Fruit fly (Drosophila melanogaster): ENCODE data around the gene Ndc80.

Gene Ndc80

dm6 chrX:13615992-13616391 is 4.1 kb upstream of the Ndc80 start (continued):
- TF ChIP-seq sr (GFP tag; IDR thresholded peaks at IDR 0.05) (0 out of 3 replicates have a peak, but pooled peaks have one; percentile 13), Kr (GFP tag; optimal IDR thresholded peaks at IDR 0.05) (no peak), Rfx (GFP tag; IDR thresholded peaks at IDR 0.05) (no peak), sqz (GFP tag; optimal IDR thresholded peaks at IDR 0.05) (peak; percentile 85), CG34422 (GFP tag; IDR thresholded peaks at IDR 0.05) (peak; percentile 29; the same call in 1 of the 3 replicates), CG12391 (tag; optimal IDR thresholded peaks at IDR 0.05) (no peak), CG7928 (GFP tag; optimal IDR thresholded peaks at IDR 0.05) (no peak), sug (tag; optimal IDR thresholded peaks at IDR 0.05) (peak; percentile 84), CG17385 (GFP tag; optimal IDR thresholded peaks at IDR 0.05) (peak; percentile 90), sens (GFP tag) (peak; percentile 15), Hr3 (GFP tag; optimal IDR thresholded peaks at IDR 0.05) (no peak), pfk (GFP tag; optimal IDR thresholded peaks at IDR 0.05) (peak; percentile 67), Adf1 (GFP tag; IDR thresholded peaks at IDR 0.05) (peak; percentile 37; the same call in 1 of the 2 replicates), Ets65A (GFP tag) (peak; percentile 7), pnt (GFP tag; optimal IDR thresholded peaks at IDR 0.05) (no peak), nom (GFP tag; optimal IDR thresholded peaks at IDR 0.05) (peak; percentile 77), Hey (tag; optimal IDR thresholded peaks at IDR 0.05) (no peak), Myb (GFP tag; optimal IDR thresholded peaks at IDR 0.05) (no peak), rib (GFP tag; IDR thresholded peaks at IDR 0.05) (0 out of 2 replicates have a peak, but pooled peaks have one; percentile 22), lbe (GFP tag; optimal IDR thresholded peaks at IDR 0.05) (no peak), CG34376 (GFP tag; optimal IDR thresholded peaks at IDR 0.05) (peak; percentile 7), CG4617 (GFP tag; optimal IDR thresholded peaks at IDR 0.05; ENCODE audit: borderline replicate concordance) (peak; percentile 85), org-1 (GFP tag; optimal IDR thresholded peaks at IDR 0.05) (no peak)

DNA sequence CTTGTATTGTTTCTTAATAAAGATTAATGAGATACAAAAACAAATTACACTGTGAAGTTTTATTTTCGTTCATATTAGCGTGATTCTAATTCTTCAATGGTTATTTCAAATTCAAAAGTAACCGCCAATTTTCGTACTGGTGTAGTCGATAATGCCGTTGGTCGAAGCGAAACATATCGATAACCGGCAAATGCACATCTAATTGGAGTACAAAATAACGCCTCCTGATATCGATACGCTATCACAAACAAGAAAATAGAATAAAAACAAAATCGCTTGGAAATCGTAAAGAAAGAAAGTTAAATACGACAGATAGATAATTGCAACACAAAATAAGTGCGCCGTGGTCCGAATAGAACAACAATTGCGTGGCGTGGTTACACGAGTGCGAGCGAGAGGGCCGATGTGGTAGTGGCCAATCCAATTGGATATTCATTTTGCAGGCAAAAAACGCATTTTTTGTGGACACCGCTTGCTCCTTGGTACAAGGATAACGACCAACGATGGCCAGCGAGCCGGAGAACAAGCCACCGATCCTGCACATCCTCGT is 5.8 kb downstream of the Ndc80 start:
- TF ChIP-seq CG6765 (GFP tag; optimal IDR thresholded peaks at IDR 0.05) = no peak
- no peak for TF ChIP-seq p53 (GFP tag; optimal IDR thresholded peaks at IDR 0.05)
- peak; percentile 7 for TF ChIP-seq CG17186 (GFP tag; optimal IDR thresholded peaks at IDR 0.05)
- TF ChIP-seq CG11696 (GFP tag; IDR thresholded peaks at IDR 0.05) = no peak
- no peak for TF ChIP-seq CG7745 (tag; optimal IDR thresholded peaks at IDR 0.05)
- no peak for TF ChIP-seq Neu2 (GFP tag; optimal IDR thresholded peaks at IDR 0.05; ENCODE audit: borderline replicate concordance)
- TF ChIP-seq phol (tag; optimal IDR thresholded peaks at IDR 0.05) = no peak
- TF ChIP-seq Ssrp (tag; optimal IDR thresholded peaks at IDR 0.05) = no peak
- TF ChIP-seq CG31441 (GFP tag; IDR thresholded peaks at IDR 0.05) = no peak
- peak; percentile 53 for TF ChIP-seq trem (tag; optimal IDR thresholded peaks at IDR 0.05)
- TF ChIP-seq mld (GFP tag; IDR thresholded peaks at IDR 0.05; ENCODE audit: partially characterized antibody) = no peak
- TF ChIP-seq nerfin-2 (GFP tag; IDR thresholded peaks at IDR 0.05; ENCODE audit: partially characterized antibody) = peak; percentile 25; the same call in 1 of the 2 replicates
- TF ChIP-seq jumu (GFP tag; optimal IDR thresholded peaks at IDR 0.05) = no peak
- no peak for TF ChIP-seq ftz-f1 (GFP tag; optimal IDR thresholded peaks at IDR 0.05)
- no peak for TF ChIP-seq ase (GFP tag; IDR thresholded peaks at IDR 0.05)
- no peak for TF ChIP-seq CG10366 (GFP tag; IDR thresholded peaks at IDR 0.05)
- TF ChIP-seq dysf (GFP tag; IDR thresholded peaks at IDR 0.05) = no peak
- TF ChIP-seq CG33557 (GFP tag; optimal IDR thresholded peaks at IDR 0.05) = no peak
- TF ChIP-seq CG2875 (GFP tag; optimal IDR thresholded peaks at IDR 0.05) = no peak
- TF ChIP-seq emc (GFP tag; optimal IDR thresholded peaks at IDR 0.05) = no peak
- no peak for TF ChIP-seq CG12769 (tag; optimal IDR thresholded peaks at IDR 0.05)
- TF ChIP-seq z (GFP tag; IDR thresholded peaks at IDR 0.05) = no peak
- TF ChIP-seq Dref (GFP tag; IDR thresholded peaks at IDR 0.05) = peak; percentile 79
- TF ChIP-seq Ets65A (GFP tag) = no peak
- peak; percentile 69 for TF ChIP-seq MESR4 (GFP tag; optimal IDR thresholded peaks at IDR 0.05)
- TF ChIP-seq Oaz (GFP tag; IDR thresholded peaks at IDR 0.05) = no peak
- no peak for TF ChIP-seq CG18476 (GFP tag; optimal IDR thresholded peaks at IDR 0.05)
- TF ChIP-seq Xrp1 (GFP tag; IDR thresholded peaks at IDR 0.05) = no peak
- no peak for TF ChIP-seq chm (GFP tag; IDR thresholded peaks at IDR 0.05)
